Fruit fly (Drosophila melanogaster) whole organism, embryonic: ENCODE measurements around the gene Socs36E.

Experiments used
- Asciz ChIP-seq: fragments of 200-800 bp; sonication (Bioruptor generic); optimal IDR thresholded peaks from 2 replicates; lab custom pipeline; 2017; ENCODE audit warnings: missing biosample characterization, mild to moderate bottlenecking, missing genetic modification characterization, missing genetic modification reagents
- CG11456 ChIP-seq: fragments of 200-800 bp; sonication (Bioruptor generic); IDR thresholded peaks from 3 replicates; pipeline ENCODE4 v1.3.6; 2022; ENCODE audit warnings: missing biosample characterization, missing genetic modification characterization
- CG12236 ChIP-seq: fragments of 200-800 bp; sonication (Bioruptor generic); optimal IDR thresholded peaks from 2 replicates; lab custom pipeline; 2016; ENCODE audit warnings: missing biosample characterization, missing genetic modification characterization
- CG12391 ChIP-seq: fragments of 200-800 bp; sonication (Bioruptor generic); optimal IDR thresholded peaks from 3 replicates; lab custom pipeline; 2018; ENCODE audit warnings: missing biosample characterization, mild to moderate bottlenecking, missing genetic modification characterization, moderate library complexity
- CG13624 ChIP-seq: fragments of 200-800 bp; sonication (Bioruptor generic); optimal IDR thresholded peaks from 2 replicates; lab custom pipeline; 2016; ENCODE audit warnings: missing biosample characterization, missing genetic modification characterization
- CG15011 ChIP-seq: fragments of 200-800 bp; sonication (Bioruptor generic); optimal IDR thresholded peaks from 3 replicates; lab custom pipeline; 2018; ENCODE audit warnings: missing biosample characterization, mild to moderate bottlenecking, missing genetic modification characterization
- CG16813 ChIP-seq: fragments of 200-800 bp; sonication (Bioruptor generic); IDR thresholded peaks from 3 replicates; pipeline ENCODE4 v1.3.6; 2022; ENCODE audit warnings: missing biosample characterization, missing genetic modification characterization; ENCODE audit not compliant: partially characterized antibody
- CG18599 ChIP-seq: fragments of 200-800 bp; sonication (Bioruptor generic); optimal IDR thresholded peaks from 3 replicates; lab custom pipeline; 2017; ENCODE audit warnings: missing biosample characterization, missing genetic modification characterization, mild to moderate bottlenecking, moderate library complexity, missing genetic modification reagents
- CG2199 ChIP-seq: fragments of 200-800 bp; sonication (Bioruptor generic); IDR thresholded peaks from 3 replicates; pipeline ENCODE4 v1.3.6; 2022; ENCODE audit warnings: missing biosample characterization, missing genetic modification characterization
- CG2202 ChIP-seq: fragments of 200-800 bp; sonication (Bioruptor generic); optimal IDR thresholded peaks from 2 replicates; lab custom pipeline; 2018; ENCODE audit warnings: missing biosample characterization, mild to moderate bottlenecking, missing genetic modification characterization
- CG2889 ChIP-seq: fragments of 200-800 bp; sonication (Bioruptor generic); IDR thresholded peaks from 3 replicates; pipeline ENCODE4 v1.3.6; 2022; ENCODE audit warnings: missing biosample characterization, missing genetic modification characterization
- CG31224 ChIP-seq: fragments of 200-800 bp; sonication (Bioruptor generic); IDR thresholded peaks from 2 replicates; pipeline ENCODE4 v1.3.6; 2022; ENCODE audit warnings: missing biosample characterization, missing genetic modification characterization
- CG42726 ChIP-seq: fragments of 200-800 bp; sonication (Bioruptor generic); IDR thresholded peaks from 2 replicates; pipeline ENCODE4 v1.3.6; 2022; ENCODE audit warnings: missing biosample characterization, missing genetic modification characterization; ENCODE audit not compliant: partially characterized antibody
- CG6272 ChIP-seq: fragments of 200-800 bp; sonication (Bioruptor generic); IDR thresholded peaks from 2 replicates; pipeline ENCODE4 v1.3.6; 2022; ENCODE audit warnings: missing biosample characterization, missing genetic modification characterization
- CG7372 ChIP-seq: fragments of 200-800 bp; sonication (Bioruptor generic); IDR thresholded peaks from 2 replicates; pipeline ENCODE4 v1.3.6; 2022; ENCODE audit warnings: missing biosample characterization, missing genetic modification characterization
- CG7786 ChIP-seq: fragments of 200-800 bp; sonication (Bioruptor generic); optimal IDR thresholded peaks from 2 replicates; lab custom pipeline; 2016; ENCODE audit warnings: missing biosample characterization, missing genetic modification characterization
- CG8089 ChIP-seq: fragments of 200-800 bp; sonication (Bioruptor generic); optimal IDR thresholded peaks from 3 replicates; lab custom pipeline; 2016; ENCODE audit warnings: missing biosample characterization, missing genetic modification characterization
- CG8388 ChIP-seq: fragments of 200-800 bp; sonication (Bioruptor generic); optimal IDR thresholded peaks from 2 replicates; lab custom pipeline; 2019; ENCODE audit warnings: missing biosample characterization, mild to moderate bottlenecking, missing genetic modification characterization, moderate library complexity
- CG9876 ChIP-seq: fragments of 200-800 bp; sonication (Bioruptor generic); optimal IDR thresholded peaks from 2 replicates; lab custom pipeline; 2016; ENCODE audit warnings: missing biosample characterization, missing genetic modification characterization
- CHES-1-like ChIP-seq: fragments of 200-800 bp; sonication (Bioruptor generic); optimal IDR thresholded peaks from 2 replicates; lab custom pipeline; 2016; ENCODE audit warnings: missing biosample characterization, missing genetic modification characterization
- D ChIP-seq, 2 experiments: fragments of 200-800 bp in 1 of 2; fragments of >200 bp in 1 of 2; sonication (Bioruptor generic) in 1 of 2; optimal IDR thresholded peaks; 2 replicates in 1 of 2; 3 replicates in 1 of 2; lab custom pipeline; 2017; ENCODE audit warnings: mild to moderate bottlenecking in 1 of 2, missing biosample characterization in 1 of 2, missing genetic modification characterization in 1 of 2, missing genetic modification reagents in 1 of 2
- D19B ChIP-seq: fragments of 200-800 bp; sonication (Bioruptor generic); optimal IDR thresholded peaks from 2 replicates; lab custom pipeline; 2017; ENCODE audit warnings: missing biosample characterization, mild to moderate bottlenecking, missing genetic modification characterization
- Doc2 ChIP-seq: fragments of 200-800 bp; sonication (Bioruptor generic); IDR thresholded peaks from 2 replicates; pipeline ENCODE4 v1.3.6; 2022; ENCODE audit warnings: missing biosample characterization, missing genetic modification characterization
- Eip74EF ChIP-seq, 2 experiments: fragments of 200-800 bp in 1 of 2; fragments of >200 bp in 1 of 2; sonication (Bioruptor generic) in 1 of 2; optimal IDR thresholded peaks; 2 replicates each; lab custom pipeline; 2017 to 2019; ENCODE audit warnings: missing biosample characterization in 2 of 2, missing genetic modification characterization in 2 of 2, mild to moderate bottlenecking in 1 of 2, moderate library complexity in 1 of 2
- HLH54F ChIP-seq: fragments of 200-800 bp; sonication (Bioruptor generic); optimal IDR thresholded peaks from 3 replicates; lab custom pipeline; 2016; ENCODE audit warnings: missing biosample characterization, missing genetic modification characterization
- Hey ChIP-seq: fragments of 200-800 bp; sonication (Bioruptor generic); optimal IDR thresholded peaks from 3 replicates; lab custom pipeline; 2018; ENCODE audit warnings: missing biosample characterization, mild to moderate bottlenecking, missing genetic modification characterization
- MTF-1 ChIP-seq: fragments of 200-800 bp; sonication (Bioruptor generic); optimal IDR thresholded peaks from 2 replicates; lab custom pipeline; 2018; ENCODE audit warnings: missing biosample characterization, mild to moderate bottlenecking, missing genetic modification characterization, borderline replicate concordance
- NFAT ChIP-seq: fragments of 200-800 bp; sonication (Bioruptor generic); IDR thresholded peaks from 2 replicates; pipeline ENCODE4 v1.3.6; 2022; ENCODE audit warnings: missing biosample characterization, missing genetic modification characterization
- NfI ChIP-seq: fragments of 200-800 bp; sonication (Bioruptor generic); optimal IDR thresholded peaks from 3 replicates; lab custom pipeline; 2018; ENCODE audit warnings: missing biosample characterization, mild to moderate bottlenecking, missing genetic modification characterization, moderate library complexity
- Oli ChIP-seq: fragments of 200-800 bp; sonication (Bioruptor generic); optimal IDR thresholded peaks from 2 replicates; lab custom pipeline; 2018; ENCODE audit warnings: missing biosample characterization, mild to moderate bottlenecking, missing genetic modification characterization, moderate library complexity
- Pdp1 ChIP-seq, 2 experiments: fragments of 200-800 bp; sonication (Bioruptor generic); optimal IDR thresholded peaks; 3 replicates each; lab custom pipeline; 2016; ENCODE audit warnings: missing biosample characterization in 2 of 2, missing genetic modification characterization in 2 of 2, mild to moderate bottlenecking in 1 of 2, moderate library complexity in 1 of 2
- Sox102F ChIP-seq: fragments of 200-800 bp; sonication (Bioruptor generic); optimal IDR thresholded peaks from 2 replicates; lab custom pipeline; 2018; ENCODE audit warnings: missing biosample characterization, mild to moderate bottlenecking, missing genetic modification characterization, moderate library complexity
- az2 ChIP-seq: fragments of 200-800 bp; sonication (Bioruptor generic); optimal IDR thresholded peaks from 3 replicates; lab custom pipeline; 2016; ENCODE audit warnings: missing biosample characterization, missing genetic modification characterization
- cas ChIP-seq: fragments of 200-800 bp; sonication (Bioruptor generic); IDR thresholded peaks from 2 replicates; pipeline ENCODE4 v1.3.6; 2022; ENCODE audit warnings: missing biosample characterization, missing genetic modification characterization
- chif ChIP-seq, 2 experiments: fragments of 200-800 bp; sonication (Bioruptor generic); optimal IDR thresholded peaks; 3 replicates each; lab custom pipeline; 2016; ENCODE audit warnings: missing biosample characterization in 2 of 2, missing genetic modification characterization in 2 of 2
- disco-r ChIP-seq: fragments of 200-800 bp; sonication (Bioruptor generic); optimal IDR thresholded peaks from 2 replicates; lab custom pipeline; 2016; ENCODE audit warnings: missing biosample characterization, missing genetic modification characterization
- exex ChIP-seq: fragments of 200-800 bp; sonication (Bioruptor generic); optimal IDR thresholded peaks from 4 replicates; lab custom pipeline; 2018; ENCODE audit warnings: missing biosample characterization, mild to moderate bottlenecking, missing genetic modification characterization, moderate library complexity
- ftz-f1 ChIP-seq: fragments of 200-800 bp; sonication (Bioruptor generic); optimal IDR thresholded peaks from 2 replicates; lab custom pipeline; 2016; ENCODE audit warnings: missing biosample characterization, missing genetic modification characterization
- gsb ChIP-seq: fragments of 200-800 bp; sonication (Bioruptor generic); IDR thresholded peaks from 2 replicates; pipeline ENCODE4 v1.3.6; 2022; ENCODE audit warnings: missing biosample characterization, missing genetic modification characterization
- pan ChIP-seq, 4 experiments: fragments of >200 bp in 3 of 4; fragments of 200-800 bp in 1 of 4; sonication (Bioruptor generic) in 1 of 4; optimal IDR thresholded peaks in 3 of 4; IDR thresholded peaks in 1 of 4; 2 replicates each; pipeline versions ENCODE4 v1.3.6 to Lab custom; 2017 to 2022; ENCODE audit warnings: missing biosample characterization in 2 of 4, missing genetic modification characterization in 2 of 4, mixed read lengths in 1 of 4
- schlank ChIP-seq: fragments of 200-800 bp; sonication (Bioruptor generic); optimal IDR thresholded peaks from 2 replicates; lab custom pipeline; 2018; ENCODE audit warnings: missing biosample characterization, mild to moderate bottlenecking, missing genetic modification characterization
- sd ChIP-seq: fragments of 200-800 bp; sonication (Bioruptor generic); optimal IDR thresholded peaks from 3 replicates; lab custom pipeline; 2018; ENCODE audit warnings: missing biosample characterization, mild to moderate bottlenecking, missing genetic modification characterization, moderate library complexity
- sens ChIP-seq: fragments of 200-800 bp; sonication (Bioruptor generic); peaks from one replicate; lab custom pipeline; 2016; ENCODE audit warnings: missing biosample characterization, missing genetic modification characterization
- slou ChIP-seq: fragments of 200-800 bp; sonication (Bioruptor generic); optimal IDR thresholded peaks from 3 replicates; lab custom pipeline; 2016; ENCODE audit warnings: missing biosample characterization, missing genetic modification characterization
- tio ChIP-seq: fragments of 200-800 bp; sonication (Bioruptor generic); optimal IDR thresholded peaks from 2 replicates; lab custom pipeline; 2017; ENCODE audit warnings: missing biosample characterization, missing genetic modification characterization, inconsistent platforms
- z ChIP-seq: fragments of 200-800 bp; sonication (Bioruptor generic); IDR thresholded peaks from 3 replicates; pipeline ENCODE4 v1.3.6; 2022; ENCODE audit warnings: missing biosample characterization, missing genetic modification characterization

Socs36E gene

dm6 chr2L:18141471-18142345, 10.5 kb downstream of the Socs36E start (continued):
- TF ChIP-seq sd: peak; percentile 5
- TF ChIP-seq pan (optimal IDR thresholded peaks at IDR 0.05; lab: Kevin White, UChicago): no peak
- TF ChIP-seq pan (GFP tag; optimal IDR thresholded peaks at IDR 0.05 in 1 of 2, IDR thresholded peaks at IDR 0.05 in 1 of 2): peak in 1 of 2 experiments; percentile 61
- TF ChIP-seq CG8089: no peak
- TF ChIP-seq schlank (tag; lab: Kevin White, UChicago): peak; percentile 25
- peak; percentile 42 for TF ChIP-seq CG7786
- TF ChIP-seq CG6272 (GFP tag; lab: Robert Waterston, UW): 0 out of 2 replicates have a peak, but pooled peaks have one; percentile 12
- TF ChIP-seq chif (GFP tag; optimal IDR thresholded peaks at IDR 0.05; lab: Kevin White, UChicago): peak; percentile 39 to 64
- TF ChIP-seq D19B (GFP tag; lab: Kevin White, UChicago): peak; percentile 38
- peak; percentile 23 for TF ChIP-seq CG13624
- peak; percentile 45 for TF ChIP-seq slou (GFP tag; lab: Kevin White, UChicago)
- peak; percentile 39 for TF ChIP-seq CHES-1-like (GFP tag; lab: Kevin White, UChicago)
- TF ChIP-seq CG31224 (GFP tag; lab: Robert Waterston, UW): peak; percentile 40; the same call in 1 of the 2 replicates
- no peak for TF ChIP-seq CG2199 (GFP tag; lab: Robert Waterston, UW)
- peak; percentile 62 for TF ChIP-seq CG12236 (GFP tag; lab: Kevin White, UChicago)
- TF ChIP-seq CG7372 (GFP tag; lab: Robert Waterston, UW): 0 out of 2 replicates have a peak, but pooled peaks have one; percentile 15
- no peak for TF ChIP-seq disco-r (GFP tag; lab: Kevin White, UChicago)
- peak; percentile 4 for TF ChIP-seq exex (tag; lab: Kevin White, UChicago)
- TF ChIP-seq Oli (tag; lab: Kevin White, UChicago): peak; percentile 72
- TF ChIP-seq CG18599 (GFP tag; lab: Kevin White, UChicago): peak; percentile 63
- no peak for TF ChIP-seq gsb
- TF ChIP-seq CG9876 (GFP tag; lab: Kevin White, UChicago): no peak
- peak; percentile 37 for TF ChIP-seq ftz-f1 (GFP tag; lab: Kevin White, UChicago)
- TF ChIP-seq CG16813 (GFP tag; lab: Robert Waterston, UW): no peak; the same call in 2 of the 3 replicates
- peak; percentile 79 for TF ChIP-seq Sox102F (GFP tag; lab: Kevin White, UChicago)
- TF ChIP-seq NFAT (GFP tag; lab: Robert Waterston, UW): no peak
- TF ChIP-seq CG15011 (GFP tag; lab: Kevin White, UChicago): peak; percentile 19
- no peak for TF ChIP-seq CG11456 (GFP tag; lab: Robert Waterston, UW)
- TF ChIP-seq NfI (GFP tag; lab: Kevin White, UChicago): peak; percentile 65
- TF ChIP-seq HLH54F (GFP tag; lab: Kevin White, UChicago): peak; percentile 46
- peak; percentile 67 for TF ChIP-seq az2
- TF ChIP-seq Eip74EF (GFP tag; optimal IDR thresholded peaks at IDR 0.05; lab: Kevin White, UChicago): peak in 1 of 2 experiments; percentile 41
- 0 out of 3 replicates have a peak, but pooled peaks have one; percentile 30 for TF ChIP-seq CG2889 (GFP tag; lab: Robert Waterston, UW)
- TF ChIP-seq Doc2: no peak
- peak; percentile 23 to 49 for TF ChIP-seq Pdp1 (GFP tag; optimal IDR thresholded peaks at IDR 0.05; lab: Kevin White, UChicago)
- no peak for TF ChIP-seq tio (GFP tag; lab: Kevin White, UChicago)
- peak; percentile 8 for TF ChIP-seq CG2202 (tag; lab: Kevin White, UChicago)
- 0 out of 2 replicates have a peak, but pooled peaks have one; percentile 27 for TF ChIP-seq CG42726 (GFP tag; lab: Robert Waterston, UW)
- TF ChIP-seq cas (GFP tag; lab: Robert Waterston, UW): peak; percentile 58
- peak; percentile 73 for TF ChIP-seq CG12391 (tag; lab: Kevin White, UChicago)
- TF ChIP-seq D (optimal IDR thresholded peaks at IDR 0.05; lab: Kevin White, UChicago): no peak
- peak; percentile 72 for TF ChIP-seq D (GFP tag; optimal IDR thresholded peaks at IDR 0.05; lab: Kevin White, UChicago)
- TF ChIP-seq z (GFP tag; lab: Robert Waterston, UW): 0 out of 3 replicates have a peak, but pooled peaks have one; percentile 43
- TF ChIP-seq sens: peak; percentile 90
- TF ChIP-seq Hey (tag; lab: Kevin White, UChicago): peak; percentile 9
- TF ChIP-seq MTF-1: no peak
- peak; percentile 83 for TF ChIP-seq Asciz (GFP tag; lab: Kevin White, UChicago)
- TF ChIP-seq CG8388 (GFP tag; lab: Kevin White, UChicago): peak; percentile 64
